Worm (Caenorhabditis elegans) whole organism, L2 larva: ENCODE data around the gene egl-27.

ENCODE experiments used
- C34F6.9 ChIP-seq: fragments of 150-350 bp; optimal IDR thresholded peaks from 2 replicates; lab custom pipeline; 2014; ENCODE audit warnings: missing biosample characterization, missing genetic modification characterization
- F13H6.1 ChIP-seq: sonication (generic microtip); optimal IDR thresholded peaks from 2 replicates; lab custom pipeline; 2016; ENCODE audit warnings: missing genetic modification characterization, missing compliant biosample characterization
- R02D3.7 ChIP-seq: fragments of 150-350 bp; optimal IDR thresholded peaks from 2 replicates; lab custom pipeline; 2014; ENCODE audit warnings: missing biosample characterization, missing genetic modification characterization
- Y55F3AM.14 ChIP-seq: fragments of 200-800 bp; sonication (Bioruptor generic); optimal IDR thresholded peaks from 2 replicates; lab custom pipeline; 2018; ENCODE audit warnings: mild to moderate bottlenecking, missing genetic modification characterization, missing compliant biosample characterization
- ZK546.5 ChIP-seq: sonication (generic microtip); optimal IDR thresholded peaks from 2 replicates; lab custom pipeline; 2017; ENCODE audit warnings: missing biosample characterization, missing genetic modification characterization
- alr-1 ChIP-seq: fragments of 150-350 bp; optimal IDR thresholded peaks from 2 replicates; lab custom pipeline; 2014; ENCODE audit warnings: missing biosample characterization, missing genetic modification characterization
- aly-2 ChIP-seq: fragments of 150-350 bp; optimal IDR thresholded peaks from 2 replicates; lab custom pipeline; 2014; ENCODE audit warnings: missing biosample characterization, missing genetic modification characterization
- ama-1 ChIP-seq: fragments of 150-350 bp; optimal IDR thresholded peaks from 2 replicates; lab custom pipeline; 2018; ENCODE audit warnings: inconsistent platforms
- blmp-1 ChIP-seq: sonication (generic microtip); optimal IDR thresholded peaks from 2 replicates; lab custom pipeline; 2017; ENCODE audit warnings: missing genetic modification characterization, mild to moderate bottlenecking, missing compliant biosample characterization, antibody characterized with exemption, moderate library complexity; ENCODE audit not compliant: insufficient read depth
- ceh-16 ChIP-seq: fragments of 150-350 bp; optimal IDR thresholded peaks from 2 replicates; lab custom pipeline; 2014; ENCODE audit warnings: missing biosample characterization, missing genetic modification characterization
- ceh-82 ChIP-seq: fragments of 150-350 bp; optimal IDR thresholded peaks from 2 replicates; lab custom pipeline; 2014; ENCODE audit warnings: missing biosample characterization, missing genetic modification characterization
- crh-2 ChIP-seq: sonication (generic microtip); optimal IDR thresholded peaks from 2 replicates; lab custom pipeline; 2017; ENCODE audit warnings: missing biosample characterization, missing genetic modification characterization
- dmd-4 ChIP-seq: sonication (generic microtip); optimal IDR thresholded peaks from 2 replicates; lab custom pipeline; 2017; ENCODE audit warnings: missing biosample characterization, missing genetic modification characterization
- egl-27 ChIP-seq: sonication (generic microtip); optimal IDR thresholded peaks from 3 replicates; lab custom pipeline; 2017; ENCODE audit warnings: missing biosample characterization, missing genetic modification reagents, missing genetic modification characterization
- elt-3 ChIP-seq: sonication (generic microtip); optimal IDR thresholded peaks from 2 replicates; lab custom pipeline; 2017; ENCODE audit warnings: missing biosample characterization, missing genetic modification characterization
- fos-1 ChIP-seq: fragments of 150-350 bp; optimal IDR thresholded peaks from 2 replicates; lab custom pipeline; 2014; ENCODE audit warnings: missing biosample characterization, missing genetic modification characterization
- gmeb-1 ChIP-seq: fragments of 150-350 bp; optimal IDR thresholded peaks from 2 replicates; lab custom pipeline; 2014; ENCODE audit warnings: missing biosample characterization, missing genetic modification characterization
- lin-11 ChIP-seq: fragments of 150-350 bp; sonication (generic microtip); optimal IDR thresholded peaks from 2 replicates; lab custom pipeline; 2014; ENCODE audit warnings: missing biosample characterization, missing genetic modification characterization, inconsistent platforms, mixed read lengths
- lin-13 ChIP-seq: fragments of 150-350 bp; optimal IDR thresholded peaks from 2 replicates; lab custom pipeline; 2014; ENCODE audit warnings: missing biosample characterization, missing genetic modification reagents, missing genetic modification characterization
- lin-39 ChIP-seq: fragments of 150-350 bp; optimal IDR thresholded peaks from 2 replicates; lab custom pipeline; 2014; ENCODE audit warnings: missing biosample characterization, missing genetic modification reagents, missing genetic modification characterization
- lsy-2 ChIP-seq, 2 experiments: fragments of 150-350 bp in 1 of 2; sonication (generic microtip) in 1 of 2; optimal IDR thresholded peaks; 2 replicates each; lab custom pipeline; 2014 to 2017; ENCODE audit warnings: missing biosample characterization in 2 of 2, missing genetic modification characterization in 2 of 2
- mab-5 ChIP-seq: fragments of 150-350 bp; optimal IDR thresholded peaks from 2 replicates; lab custom pipeline; 2014; ENCODE audit warnings: missing biosample characterization, missing genetic modification characterization
- mbf-1 ChIP-seq: sonication (generic microtip); optimal IDR thresholded peaks from 2 replicates; lab custom pipeline; 2017; ENCODE audit warnings: missing biosample characterization, missing genetic modification characterization
- mdl-1 ChIP-seq, 2 experiments: fragments of 150-350 bp in 1 of 2; sonication (generic microtip) in 1 of 2; optimal IDR thresholded peaks; 2 replicates each; lab custom pipeline; 2017; ENCODE audit warnings: missing biosample characterization in 2 of 2, missing genetic modification characterization in 2 of 2
- nhr-11 ChIP-seq: fragments of 150-350 bp; optimal IDR thresholded peaks from 2 replicates; lab custom pipeline; 2014; ENCODE audit warnings: missing biosample characterization, missing genetic modification characterization
- nhr-12 ChIP-seq: fragments of 150-350 bp; optimal IDR thresholded peaks from 2 replicates; lab custom pipeline; 2014; ENCODE audit warnings: missing biosample characterization, missing genetic modification characterization
- nhr-129 ChIP-seq: fragments of 150-350 bp; optimal IDR thresholded peaks from 2 replicates; lab custom pipeline; 2014; ENCODE audit warnings: missing biosample characterization, missing genetic modification characterization
- nhr-21 ChIP-seq: fragments of 150-350 bp; optimal IDR thresholded peaks from 2 replicates; lab custom pipeline; 2014; ENCODE audit warnings: missing biosample characterization, missing genetic modification characterization
- nhr-23 ChIP-seq: fragments of 150-350 bp; optimal IDR thresholded peaks from 2 replicates; lab custom pipeline; 2014; ENCODE audit warnings: missing biosample characterization, missing genetic modification reagents, missing genetic modification characterization
- nhr-237 ChIP-seq: fragments of 150-350 bp; optimal IDR thresholded peaks from 2 replicates; lab custom pipeline; 2014; ENCODE audit warnings: missing biosample characterization, missing genetic modification characterization
- nhr-25 ChIP-seq: fragments of 150-350 bp; sonication (generic microtip); optimal IDR thresholded peaks from 3 replicates; lab custom pipeline; 2014; ENCODE audit warnings: missing biosample characterization, missing genetic modification characterization
- nhr-6 ChIP-seq: fragments of 150-350 bp; optimal IDR thresholded peaks from 2 replicates; lab custom pipeline; 2014; ENCODE audit warnings: missing biosample characterization, missing genetic modification characterization
- nhr-77 ChIP-seq: fragments of 150-350 bp; optimal IDR thresholded peaks from 2 replicates; lab custom pipeline; 2014; ENCODE audit warnings: missing biosample characterization, missing genetic modification characterization
- peb-1 ChIP-seq: fragments of 150-350 bp; optimal IDR thresholded peaks from 2 replicates; lab custom pipeline; 2014; ENCODE audit warnings: missing biosample characterization, missing genetic modification characterization
- sem-4 ChIP-seq: fragments of 150-350 bp; optimal IDR thresholded peaks from 2 replicates; lab custom pipeline; 2014; ENCODE audit warnings: missing biosample characterization, missing genetic modification reagents, missing genetic modification characterization
- skn-1 ChIP-seq: sonication (generic microtip); optimal IDR thresholded peaks from 2 replicates; lab custom pipeline; 2017; ENCODE audit warnings: missing biosample characterization, missing genetic modification characterization
- sma-3 ChIP-seq: sonication (generic microtip); optimal IDR thresholded peaks from 2 replicates; lab custom pipeline; 2016; ENCODE audit warnings: missing genetic modification reagents, missing genetic modification characterization, missing compliant biosample characterization
- sma-9 ChIP-seq, 2 experiments: fragments of 150-350 bp in 1 of 2; sonication (generic microtip) in 1 of 2; optimal IDR thresholded peaks; 2 replicates each; lab custom pipeline; 2014 to 2016; ENCODE audit warnings: missing genetic modification characterization in 2 of 2, mild to moderate bottlenecking in 1 of 2, missing biosample characterization in 1 of 2, missing compliant biosample characterization in 1 of 2, missing genetic modification reagents in 1 of 2, moderate library complexity in 1 of 2
- snpc-4 ChIP-seq: fragments of 150-350 bp; optimal IDR thresholded peaks from 2 replicates; lab custom pipeline; 2014; ENCODE audit warnings: missing biosample characterization, missing genetic modification characterization
- unc-39 ChIP-seq: fragments of 150-350 bp; optimal IDR thresholded peaks from 2 replicates; lab custom pipeline; 2014; ENCODE audit warnings: missing biosample characterization, missing genetic modification characterization
- unc-55 ChIP-seq: fragments of 150-350 bp; sonication (generic microtip); optimal IDR thresholded peaks from 3 replicates; lab custom pipeline; 2014; ENCODE audit warnings: missing biosample characterization, missing genetic modification reagents, missing genetic modification characterization
- zag-1 ChIP-seq: fragments of 150-350 bp; optimal IDR thresholded peaks from 2 replicates; lab custom pipeline; 2014; ENCODE audit warnings: missing biosample characterization, missing genetic modification characterization
- ztf-1 ChIP-seq: fragments of 200-800 bp; sonication (Bioruptor generic); conservative IDR thresholded peaks from 2 replicates; pipeline ENCODE4 v1.3.6; 2022; ENCODE audit warnings: missing genetic modification characterization, missing compliant biosample characterization
- ztf-11 ChIP-seq: sonication (generic microtip); optimal IDR thresholded peaks from 2 replicates; lab custom pipeline; 2017; ENCODE audit warnings: missing biosample characterization, missing genetic modification characterization
- ztf-4 ChIP-seq: fragments of 150-350 bp; optimal IDR thresholded peaks from 2 replicates; lab custom pipeline; 2014; ENCODE audit warnings: missing biosample characterization, missing genetic modification characterization

The egl-27 gene

DNA sequence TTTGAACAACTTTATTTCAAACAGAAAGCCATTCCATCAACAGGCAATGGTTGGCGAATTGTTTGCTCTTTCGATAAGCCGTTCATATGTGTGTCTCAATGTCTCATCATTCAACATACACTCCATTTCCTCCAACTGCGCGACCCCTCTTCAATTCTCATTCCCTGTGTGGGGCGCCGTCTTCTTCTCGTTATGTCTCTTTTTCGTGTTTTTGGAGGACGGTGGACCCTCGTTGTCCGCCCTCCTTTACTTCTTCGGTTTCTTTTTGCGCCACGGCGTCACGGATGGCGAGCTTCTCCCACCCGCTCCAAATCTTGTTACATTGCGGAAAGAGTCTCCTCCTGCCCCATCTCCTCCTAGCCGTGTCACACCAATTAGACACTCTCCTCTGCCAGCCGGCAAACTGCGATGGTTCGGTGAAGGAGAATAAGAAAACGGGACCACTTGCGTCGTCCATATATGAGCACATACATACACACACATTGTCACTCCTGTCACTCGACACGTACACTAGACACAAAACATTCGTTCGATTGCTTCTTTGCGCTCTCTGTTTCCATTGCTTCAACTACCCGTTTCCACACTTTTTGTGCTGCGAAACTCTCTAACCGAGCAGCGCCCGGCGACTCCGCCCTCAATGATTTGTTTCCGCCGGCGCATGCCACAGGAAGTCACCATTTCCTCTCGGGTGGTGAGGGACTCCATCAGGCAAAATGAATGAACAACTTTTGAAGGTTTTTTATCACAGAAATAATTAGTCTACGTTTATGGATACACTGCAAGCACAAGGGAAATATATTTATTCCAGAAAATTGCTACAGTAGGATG, 6.5 kb upstream of the egl-27 start:
- TF ChIP-seq zag-1 (peak; percentile 8), sma-9 (GFP tag; optimal IDR thresholded peaks at IDR 0.05; lab: Kevin White, UChicago) (peak; percentile 38), sma-9 (tag; optimal IDR thresholded peaks at IDR 0.05; lab: Kevin White, UChicago) (no peak), ztf-4 (tag; lab: Kevin White, UChicago) (no peak), unc-55 (peak; percentile 3), C34F6.9 (tag; lab: Kevin White, UChicago) (peak; percentile 14)

DNA sequence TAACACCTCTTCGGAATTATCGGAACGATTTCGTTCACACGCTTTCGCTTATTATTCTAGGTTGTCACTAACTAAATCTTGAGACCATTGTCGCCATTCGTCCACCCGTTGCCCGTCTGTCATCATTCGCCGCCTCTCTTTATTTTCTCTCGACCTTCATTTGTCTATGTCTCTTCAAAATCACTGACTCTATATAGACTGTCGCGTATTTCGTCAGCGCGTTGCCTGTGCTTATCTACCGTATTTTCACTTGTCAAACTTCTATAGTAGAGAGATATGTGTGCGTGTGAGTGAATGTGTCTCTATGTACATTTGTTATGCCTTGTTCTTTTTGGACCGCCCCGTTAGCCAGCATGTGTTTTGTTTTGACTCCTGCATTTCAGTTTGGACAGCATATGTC, 5.7 kb upstream of the egl-27 start:
- TF ChIP-seq ceh-82 (tag; lab: Kevin White, UChicago): no peak
- TF ChIP-seq peb-1 (tag; lab: Kevin White, UChicago): no peak
- peak; percentile 73 for TF ChIP-seq sma-9 (GFP tag; optimal IDR thresholded peaks at IDR 0.05; lab: Kevin White, UChicago)
- TF ChIP-seq sma-9 (tag; optimal IDR thresholded peaks at IDR 0.05; lab: Kevin White, UChicago): no peak
- TF ChIP-seq sma-3 (GFP tag; lab: Kevin White, UChicago): peak; percentile 59
- no peak for TF ChIP-seq elt-3 (tag; lab: Kevin White, UChicago)
- TF ChIP-seq ceh-16 (tag; lab: Kevin White, UChicago): peak; percentile 52
- no peak for TF ChIP-seq skn-1 (tag; lab: Kevin White, UChicago)
- TF ChIP-seq R02D3.7 (tag; lab: Kevin White, UChicago): no peak
- TF ChIP-seq dmd-4 (tag; lab: Kevin White, UChicago): no peak
- no peak for TF ChIP-seq lin-39 (tag; lab: Kevin White, UChicago)
- no peak for TF ChIP-seq nhr-237 (tag; lab: Kevin White, UChicago)
- TF ChIP-seq blmp-1 (tag; lab: Kevin White, UChicago): peak; percentile 96
- TF ChIP-seq ama-1: no peak
- TF ChIP-seq unc-55: no peak
- TF ChIP-seq aly-2: no peak
- TF ChIP-seq snpc-4 (tag; lab: Kevin White, UChicago): no peak
- TF ChIP-seq nhr-25 (tag; lab: Kevin White, UChicago): peak; percentile 71
- TF ChIP-seq lsy-2 (tag; optimal IDR thresholded peaks at IDR 0.05; lab: Kevin White, UChicago): peak in 1 of 2 experiments; percentile 48
- no peak for TF ChIP-seq lin-13 (GFP tag; lab: Kevin White, UChicago)
- TF ChIP-seq lin-11 (tag; lab: Kevin White, UChicago): no peak
- no peak for TF ChIP-seq nhr-21 (tag; lab: Kevin White, UChicago)
- TF ChIP-seq nhr-6 (tag; lab: Kevin White, UChicago): no peak
- TF ChIP-seq gmeb-1 (tag; lab: Kevin White, UChicago): no peak
- no peak for TF ChIP-seq nhr-12
- no peak for TF ChIP-seq Y55F3AM.14 (GFP tag; lab: Kevin White, UChicago)
- peak; percentile 75 for TF ChIP-seq nhr-129
- peak; percentile 30 for TF ChIP-seq C34F6.9 (tag; lab: Kevin White, UChicago)
- TF ChIP-seq nhr-77 (tag; lab: Kevin White, UChicago): no peak
- peak; percentile 96 for TF ChIP-seq fos-1 (tag; lab: Kevin White, UChicago)
- TF ChIP-seq zag-1: no peak
- peak; percentile 36 for TF ChIP-seq F13H6.1 (tag; lab: Kevin White, UChicago)
- no peak for TF ChIP-seq mbf-1 (tag; lab: Kevin White, UChicago)
- no peak for TF ChIP-seq unc-39 (tag; lab: Kevin White, UChicago)
- peak; percentile 41 for TF ChIP-seq crh-2 (tag; lab: Kevin White, UChicago)
- TF ChIP-seq nhr-11 (tag; lab: Kevin White, UChicago): no peak
- no peak for TF ChIP-seq alr-1 (tag; lab: Kevin White, UChicago)
- TF ChIP-seq egl-27: peak; percentile 12
- no peak for TF ChIP-seq nhr-23 (tag; lab: Kevin White, UChicago)
- TF ChIP-seq mdl-1 (tag; optimal IDR thresholded peaks at IDR 0.05; lab: Kevin White, UChicago): no peak
- no peak for TF ChIP-seq ZK546.5 (tag; lab: Kevin White, UChicago)
- TF ChIP-seq sem-4 (tag; lab: Kevin White, UChicago): peak; percentile 33
- TF ChIP-seq mab-5 (tag; lab: Kevin White, UChicago): no peak
- TF ChIP-seq ztf-1 (GFP tag; lab: Robert Waterston, UW): no peak
- no peak for TF ChIP-seq ztf-11 (tag; lab: Kevin White, UChicago)
